Worm (Caenorhabditis elegans) whole organism, L4/young adult: ENCODE measurements around the gene F16F9.3.

Source experiments
- W03F9.2 ChIP-seq: fragments of 150-350 bp; optimal IDR thresholded peaks from 2 replicates; lab custom pipeline; 2014; ENCODE audit warnings: missing biosample characterization, missing genetic modification characterization
- dao-5 ChIP-seq: sonication (generic microtip); optimal IDR thresholded peaks from 2 replicates; lab custom pipeline; 2016; ENCODE audit warnings: missing genotype, missing genetic modification characterization, moderate library complexity, missing compliant biosample characterization
- him-1 ChIP-seq: sonication (generic microtip); optimal IDR thresholded peaks from 2 replicates; lab custom pipeline; 2016; ENCODE audit warnings: missing genotype, missing genetic modification reagents, missing genetic modification characterization, missing compliant biosample characterization

F16F9.3 gene

ce11 chrX:8504207-8504606, 46.8 kb downstream of the F16F9.3 start:
- no peak for TF ChIP-seq W03F9.2
- TF ChIP-seq dao-5 (tag; lab: Kevin White, UChicago): no peak
- TF ChIP-seq him-1: no peak

ce11 chrX:8507053-8507452, 49.6 kb downstream of the F16F9.3 start:
- TF ChIP-seq W03F9.2 (no peak), dao-5 (tag; lab: Kevin White, UChicago) (no peak), him-1 (no peak)

ce11 chrX:8507576-8507975, 50.2 kb downstream of the F16F9.3 start, which contains the start of gene H03E18.1:
TSS of gene H03E18.1 (plus strand) at chrX:8507876.
- TF ChIP-seq dao-5 (tag; lab: Kevin White, UChicago): no peak
- TF ChIP-seq W03F9.2: no peak
- no peak for TF ChIP-seq him-1

- TF ChIP-seq W03F9.2: no peak
- no peak for TF ChIP-seq dao-5 (tag; lab: Kevin White, UChicago)
- no peak for TF ChIP-seq him-1
Measured at ce11 chrX:8509088-8509487, 51.7 kb downstream of the F16F9.3 start.
